Fruit fly (Drosophila melanogaster) S2 (cell line): ENCODE results near the gene lqfR.

Experiments used
- CG8478 ChIP-seq: fragments of >200 bp; optimal IDR thresholded peaks from 2 replicates; lab custom pipeline; 2018
- CTCF ChIP-seq, 2 experiments: fragments of >200 bp; optimal IDR thresholded peaks; 2 replicates each; lab custom pipeline; 2018

The lqfR gene

dm6 chr3R:22410537-22411360 is at the start of gene lqfR, which contains the start of gene CG13850:
lqfR (plus strand) TSS chr3R:22411301.
CG13850 (minus strand) TSS chr3R:22410915.
- TF ChIP-seq CG8478 (lab: Kevin White, UChicago): no peak
- TF ChIP-seq CTCF (optimal IDR thresholded peaks at IDR 0.05; lab: Kevin White, UChicago): no peak

- TF ChIP-seq CTCF (optimal IDR thresholded peaks at IDR 0.05; lab: Kevin White, UChicago) (peak in 1 of 2 experiments; percentile 32), CG8478 (lab: Kevin White, UChicago) (no peak)
Measured at dm6 chr3R:22362218-22362907, 48.7 kb upstream of the lqfR start, which contains the start of the genes JMJD6, CG7071 and Muted. JMJD6 (minus strand) TSS chr3R:22362371. CG7071 (plus strand) TSS chr3R:22362620. Muted (plus strand) TSS chr3R:22362620.

- no peak for TF ChIP-seq CTCF (optimal IDR thresholded peaks at IDR 0.05; lab: Kevin White, UChicago)
- TF ChIP-seq CG8478 (lab: Kevin White, UChicago): no peak
Measured at dm6 chr3R:22365660-22366195, 45.4 kb upstream of the lqfR start, which contains the start of gene CG5382. CG5382 (minus strand) TSS chr3R:22365983.

DNA sequence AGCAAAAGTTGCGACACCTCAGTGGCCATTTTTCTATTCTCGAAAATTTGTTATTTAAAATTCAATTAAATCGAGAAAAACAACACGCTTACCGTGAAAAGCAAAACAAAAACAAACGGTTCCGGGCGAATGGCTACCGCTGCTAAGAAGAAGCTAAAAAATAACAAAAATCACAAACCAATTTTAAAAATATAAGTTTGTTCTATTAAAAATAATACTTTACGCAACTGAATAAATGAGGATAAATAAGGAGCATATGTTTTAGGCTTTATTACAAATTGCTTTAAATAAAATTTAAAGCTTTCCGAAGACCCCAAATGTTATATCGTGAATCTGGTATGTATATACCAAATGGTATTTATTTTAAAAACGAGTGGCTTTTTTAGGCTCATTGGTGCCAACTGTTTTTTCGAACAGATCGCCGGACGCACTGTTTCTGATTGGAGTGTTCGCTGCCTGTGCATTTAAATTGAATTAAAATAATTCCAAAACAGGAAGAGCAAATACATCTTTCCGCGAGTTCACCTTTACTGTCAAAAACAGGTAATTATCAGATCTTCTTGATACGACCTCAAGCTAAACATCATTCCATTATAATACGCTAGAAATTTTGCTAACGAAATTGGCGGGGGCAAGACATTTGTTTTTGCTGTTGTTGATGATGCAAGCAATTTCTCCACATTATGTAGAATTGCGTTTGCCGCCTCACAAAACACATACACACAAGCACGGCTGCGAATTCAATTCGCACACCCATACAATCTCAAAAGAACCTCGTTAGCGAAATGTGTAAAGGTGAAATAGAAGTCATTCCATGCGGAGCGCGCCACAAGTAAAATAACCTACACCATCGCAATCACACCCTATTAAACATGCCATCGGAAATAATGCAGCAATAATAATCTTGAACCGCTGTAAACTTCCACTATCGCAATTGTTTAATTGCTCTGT is 43.7 kb upstream of the lqfR start, which contains the start of the genes Polr3F and PyK:
TSS of gene Polr3F (minus strand) at position 248 of the 951 bp plus-strand sequence.
TSS of gene PyK (plus strand) at position 411 of the 951 bp plus-strand sequence.
- TF ChIP-seq CG8478 (lab: Kevin White, UChicago) (no peak), CTCF (optimal IDR thresholded peaks at IDR 0.05; lab: Kevin White, UChicago) (no peak)

dm6 chr3R:22368077-22368776 is 42.9 kb upstream of the lqfR start:
- no peak for TF ChIP-seq CTCF (optimal IDR thresholded peaks at IDR 0.05; lab: Kevin White, UChicago)
- no peak for TF ChIP-seq CG8478 (lab: Kevin White, UChicago)

dm6 chr3R:22368777-22369214 is 42.3 kb upstream of the lqfR start:
- no peak for TF ChIP-seq CG8478 (lab: Kevin White, UChicago)
- TF ChIP-seq CTCF (optimal IDR thresholded peaks at IDR 0.05; lab: Kevin White, UChicago): no peak

- no peak for TF ChIP-seq CTCF (optimal IDR thresholded peaks at IDR 0.05; lab: Kevin White, UChicago)
- TF ChIP-seq CG8478 (lab: Kevin White, UChicago): no peak
Measured at dm6 chr3R:22372535-22372934, 38.6 kb upstream of the lqfR start, which contains the start of gene CG7069. CG7069 (plus strand) TSS chr3R:22372835.

- TF ChIP-seq CTCF (optimal IDR thresholded peaks at IDR 0.05; lab: Kevin White, UChicago) (no peak), CG8478 (lab: Kevin White, UChicago) (no peak)
Measured at dm6 chr3R:22375674-22376073, 35.4 kb upstream of the lqfR start, which contains the start of gene CG18596. CG18596 (plus strand) TSS chr3R:22375923.

DNA sequence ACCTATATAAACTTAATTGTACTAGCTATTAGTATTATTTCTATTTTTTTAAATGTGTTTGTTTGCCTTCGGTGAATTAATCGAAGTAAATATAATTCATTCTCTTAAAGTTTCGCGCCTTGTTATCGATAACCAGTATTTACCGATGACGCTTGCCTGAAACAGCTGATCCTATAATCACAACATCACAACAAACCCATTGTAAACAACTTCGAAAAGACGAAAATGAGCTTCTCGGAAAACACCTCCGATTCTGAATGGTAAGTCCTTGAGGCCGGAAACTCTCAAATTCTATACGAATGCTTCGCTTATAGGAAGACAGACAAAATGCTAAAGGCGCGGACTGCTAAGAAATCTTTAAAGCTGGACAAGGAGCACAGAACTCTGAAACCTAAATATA is 31.2 kb upstream of the lqfR start, which contains the start of gene CG34149:
TSS of gene CG34149 (plus strand) at position 187 of the 400 bp plus-strand sequence.
- TF ChIP-seq CG8478 (lab: Kevin White, UChicago) (no peak), CTCF (optimal IDR thresholded peaks at IDR 0.05; lab: Kevin White, UChicago) (no peak)

DNA sequence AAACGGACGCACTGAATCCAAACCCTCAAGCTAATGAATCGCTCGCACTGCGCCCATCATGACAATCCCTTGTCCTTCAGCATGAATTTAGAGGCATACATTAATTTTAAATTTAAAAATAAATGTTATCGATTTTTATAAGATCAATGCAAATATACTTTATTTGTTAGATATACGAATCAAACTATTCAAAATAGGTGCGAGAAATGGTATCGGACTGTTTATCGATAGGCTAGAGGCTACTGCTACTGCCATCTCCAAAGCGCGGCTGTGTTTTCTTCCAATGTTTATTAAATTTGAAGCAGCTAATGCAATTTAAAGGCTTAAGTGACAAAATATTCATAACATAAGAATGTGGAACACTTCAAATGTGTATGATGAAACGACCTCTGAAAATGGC is 30.0 kb upstream of the lqfR start, which contains the start of gene CG43342:
TSS of gene CG43342 (plus strand) at position 264 of the 400 bp plus-strand sequence.
- TF ChIP-seq CTCF (optimal IDR thresholded peaks at IDR 0.05; lab: Kevin White, UChicago): no peak
- TF ChIP-seq CG8478 (lab: Kevin White, UChicago): no peak

- TF ChIP-seq CG8478 (lab: Kevin White, UChicago) (no peak), CTCF (optimal IDR thresholded peaks at IDR 0.05; lab: Kevin White, UChicago) (no peak)
Measured at dm6 chr3R:22381735-22382134, 29.4 kb upstream of the lqfR start, which contains the start of gene Gpdh3. Gpdh3 (plus strand) TSS chr3R:22382035.

DNA sequence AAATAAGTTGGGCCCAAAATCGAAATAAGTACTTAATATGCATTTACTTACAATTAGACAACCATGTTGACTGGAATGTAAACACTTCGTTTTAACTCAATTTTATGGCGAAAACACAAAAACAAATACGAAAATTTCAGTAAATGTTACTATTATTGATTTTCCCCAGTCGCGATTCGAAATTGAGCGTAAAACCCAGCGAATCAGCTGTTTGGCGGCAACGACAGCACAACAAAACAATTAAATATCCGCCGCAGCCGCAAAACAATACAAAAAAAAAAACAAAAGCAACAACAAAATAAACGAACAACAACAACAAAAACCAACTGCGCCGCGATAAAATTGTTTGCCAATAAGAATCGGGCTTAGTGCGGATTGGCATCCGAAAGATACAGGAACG is 21.5 kb upstream of the lqfR start, which contains the start of the genes CAH8 and CG7059:
TSS of gene CAH8 (minus strand) at position 101 of the 400 bp plus-strand sequence.
TSS of gene CG7059 (plus strand) at position 167 of the 400 bp plus-strand sequence.
- no peak for TF ChIP-seq CG8478 (lab: Kevin White, UChicago)
